Worm (Caenorhabditis elegans) whole organism, young adult: Measurements from ENCODE around the gene C26B9.6.
A peak's percentile ranks its signal among the peaks of the same experiment; 100 is the strongest.

Source experiments
- B0019.2 ChIP-seq: fragments of 200-800 bp; sonication (Bioruptor generic); conservative IDR thresholded peaks from 2 replicates; pipeline ENCODE4 v1.3.6; 2022; ENCODE audit warnings: missing genetic modification reagents, missing genetic modification characterization, missing compliant biosample characterization
- C06A6.2 ChIP-seq: fragments of 200-800 bp; sonication (Bioruptor generic); conservative IDR thresholded peaks from 2 replicates; pipeline ENCODE4 v1.3.6; 2022; ENCODE audit warnings: missing genetic modification characterization, missing compliant biosample characterization
- F33H1.4 ChIP-seq: fragments of 200-800 bp; sonication (Bioruptor generic); IDR thresholded peaks from 2 replicates; pipeline ENCODE4 v1.3.6; 2022; ENCODE audit warnings: missing genetic modification reagents, missing genetic modification characterization, missing compliant biosample characterization
- F52B5.7 ChIP-seq: sonication (generic microtip); optimal IDR thresholded peaks from 2 replicates; lab custom pipeline; 2016; ENCODE audit warnings: mild to moderate bottlenecking, missing genetic modification characterization, missing compliant biosample characterization
- F55B11.4 ChIP-seq: sonication (generic microtip); optimal IDR thresholded peaks from 2 replicates; lab custom pipeline; 2016; ENCODE audit warnings: missing compliant biosample characterization, missing genetic modification characterization, borderline replicate concordance; ENCODE audit not compliant: insufficient read depth
- K11D2.4 ChIP-seq: fragments of 200-800 bp; sonication (Bioruptor generic); IDR thresholded peaks from 2 replicates; pipeline ENCODE4 v1.3.6; 2022; ENCODE audit warnings: missing genetic modification reagents, missing genetic modification characterization, missing compliant biosample characterization
- K12H6.12 ChIP-seq: fragments of 200-800 bp; sonication (Bioruptor generic); optimal IDR thresholded peaks from 2 replicates; lab custom pipeline; 2018; ENCODE audit warnings: mild to moderate bottlenecking, missing genetic modification characterization, missing compliant biosample characterization
- T26A5.8 ChIP-seq: sonication (generic microtip); optimal IDR thresholded peaks from 2 replicates; lab custom pipeline; 2016; ENCODE audit warnings: missing genetic modification characterization, missing compliant biosample characterization
- Y53F4B.3 ChIP-seq: fragments of 200-800 bp; sonication (Bioruptor generic); IDR thresholded peaks from 2 replicates; pipeline ENCODE4 v1.3.6; 2022; ENCODE audit warnings: missing genetic modification reagents, missing genetic modification characterization, missing compliant biosample characterization
- Y56A3A.18 ChIP-seq: fragments of 200-800 bp; sonication (Bioruptor generic); IDR thresholded peaks from 2 replicates; pipeline ENCODE4 v1.3.6; 2022; ENCODE audit warnings: missing genetic modification reagents, missing genetic modification characterization, missing compliant biosample characterization
- Y67H2A.10 ChIP-seq: fragments of 200-800 bp; sonication (Bioruptor generic); conservative IDR thresholded peaks from 2 replicates; pipeline ENCODE4 v1.3.6; 2022; ENCODE audit warnings: missing genetic modification reagents, missing genetic modification characterization, missing compliant biosample characterization
- akir-1 ChIP-seq: fragments of 200-800 bp; sonication (Bioruptor generic); optimal IDR thresholded peaks from 2 replicates; lab custom pipeline; 2018; ENCODE audit warnings: mild to moderate bottlenecking, missing genetic modification characterization, moderate library complexity, missing compliant biosample characterization
- aptf-2 ChIP-seq: fragments of 200-800 bp; sonication (Bioruptor generic); conservative IDR thresholded peaks from 2 replicates; pipeline ENCODE4 v1.3.6; 2022; ENCODE audit warnings: missing genetic modification reagents, missing genetic modification characterization, missing compliant biosample characterization
- aptf-3 ChIP-seq: fragments of 200-800 bp; sonication (Bioruptor generic); IDR thresholded peaks from 2 replicates; pipeline ENCODE4 v1.3.6; 2022; ENCODE audit warnings: missing genetic modification characterization, missing compliant biosample characterization
- bed-2 ChIP-seq: fragments of 200-800 bp; sonication (Bioruptor generic); IDR thresholded peaks from 2 replicates; pipeline ENCODE4 v1.3.6; 2022; ENCODE audit warnings: missing genetic modification reagents, missing genetic modification characterization, missing compliant biosample characterization
- ceh-40 ChIP-seq: fragments of 200-800 bp; sonication (Bioruptor generic); IDR thresholded peaks from 2 replicates; pipeline ENCODE4 v1.3.6; 2022; ENCODE audit warnings: missing genetic modification characterization, missing compliant biosample characterization
- ceh-79 ChIP-seq: sonication (generic microtip); optimal IDR thresholded peaks from 2 replicates; lab custom pipeline; 2017; ENCODE audit warnings: mild to moderate bottlenecking, missing genetic modification characterization, missing compliant biosample characterization
- dox-1 ChIP-seq: fragments of 200-800 bp; sonication (Bioruptor generic); IDR thresholded peaks from 2 replicates; pipeline ENCODE4 v1.3.6; 2022; ENCODE audit warnings: missing genetic modification reagents, missing genetic modification characterization, missing compliant biosample characterization
- efl-1 ChIP-seq: fragments of 150-350 bp; optimal IDR thresholded peaks from 2 replicates; lab custom pipeline; 2014; ENCODE audit warnings: missing biosample characterization, missing genetic modification reagents, missing genetic modification characterization
- hlh-12 ChIP-seq: sonication (generic microtip); optimal IDR thresholded peaks from 2 replicates; lab custom pipeline; 2016; ENCODE audit warnings: missing genetic modification characterization, missing compliant biosample characterization
- hlh-26 ChIP-seq: fragments of 200-800 bp; sonication (Bioruptor generic); conservative IDR thresholded peaks from 2 replicates; pipeline ENCODE4 v1.3.6; 2022; ENCODE audit warnings: missing genetic modification reagents, missing genetic modification characterization, missing compliant biosample characterization
- hmg-20 ChIP-seq: fragments of 200-800 bp; sonication (Bioruptor generic); IDR thresholded peaks from 2 replicates; pipeline ENCODE4 v1.3.6; 2022; ENCODE audit warnings: missing genetic modification reagents, missing genetic modification characterization, missing compliant biosample characterization
- lin-35 ChIP-seq, 3 experiments: fragments of 150-350 bp in 2 of 3; sonication (generic microtip) in 1 of 3; optimal IDR thresholded peaks; 2 replicates each; lab custom pipeline; 2014 to 2018; ENCODE audit warnings: missing biosample characterization in 3 of 3, missing genetic modification characterization in 3 of 3, missing genetic modification reagents in 3 of 3
- lin-40 ChIP-seq: sonication (generic microtip); optimal IDR thresholded peaks from 2 replicates; lab custom pipeline; 2016; ENCODE audit warnings: missing genetic modification characterization, mild to moderate bottlenecking, missing compliant biosample characterization, missing genotype, missing genetic modification reagents
- madf-8 ChIP-seq: fragments of 200-800 bp; sonication (Bioruptor generic); conservative IDR thresholded peaks from 2 replicates; pipeline ENCODE4 v1.3.6; 2022; ENCODE audit warnings: missing genetic modification reagents, missing genetic modification characterization, missing compliant biosample characterization
- mxl-1 ChIP-seq: sonication (generic microtip); optimal IDR thresholded peaks from 2 replicates; lab custom pipeline; 2016; ENCODE audit warnings: missing genetic modification characterization, missing compliant biosample characterization
- nfya-1 ChIP-seq: sonication (generic microtip); optimal IDR thresholded peaks from 2 replicates; lab custom pipeline; 2017; ENCODE audit warnings: antibody characterized with exemption, missing compliant biosample characterization, missing genetic modification characterization, borderline replicate concordance; ENCODE audit not compliant: insufficient read depth
- nfya-2 ChIP-seq: fragments of 200-800 bp; sonication (Bioruptor generic); IDR thresholded peaks from 2 replicates; pipeline ENCODE4 v1.3.6; 2022; ENCODE audit warnings: missing genetic modification reagents, missing genetic modification characterization, missing compliant biosample characterization
- nhr-27 ChIP-seq: fragments of 200-800 bp; sonication (Bioruptor generic); optimal IDR thresholded peaks from 2 replicates; lab custom pipeline; 2018; ENCODE audit warnings: mild to moderate bottlenecking, missing genetic modification characterization, moderate library complexity, missing compliant biosample characterization
- nhr-80 ChIP-seq: sonication (generic microtip); optimal IDR thresholded peaks from 2 replicates; lab custom pipeline; 2016; ENCODE audit warnings: missing genetic modification characterization, missing compliant biosample characterization
- nhr-90 ChIP-seq: sonication (generic microtip); optimal IDR thresholded peaks from 2 replicates; lab custom pipeline; 2016; ENCODE audit warnings: missing genotype, mild to moderate bottlenecking, missing genetic modification characterization, missing compliant biosample characterization
- snpc-1.1 ChIP-seq: sonication (generic microtip); optimal IDR thresholded peaks from 2 replicates; lab custom pipeline; 2017; ENCODE audit warnings: missing genetic modification characterization, mild to moderate bottlenecking, missing compliant biosample characterization, antibody characterized with exemption, moderate library complexity, missing genotype, missing genetic modification reagents; ENCODE audit not compliant: insufficient read depth
- snpc-3.4 ChIP-seq: sonication (generic microtip); optimal IDR thresholded peaks from 2 replicates; lab custom pipeline; 2017; ENCODE audit warnings: missing genetic modification characterization, mild to moderate bottlenecking, missing compliant biosample characterization, antibody characterized with exemption, moderate library complexity, missing genotype, missing genetic modification reagents
- snpc-4 ChIP-seq, 5 experiments: fragments of 150-350 bp in 1 of 5; sonication (generic microtip) in 4 of 5; optimal IDR thresholded peaks; 2 replicates each; lab custom pipeline; 2014 to 2018; ENCODE audit warnings: missing genetic modification characterization in 5 of 5, missing biosample characterization in 3 of 5, antibody characterized with exemption in 2 of 5, mild to moderate bottlenecking in 2 of 5, missing compliant biosample characterization in 2 of 5, missing genotype in 2 of 5, moderate library complexity in 2 of 5, missing genetic modification reagents in 1 of 5
- somi-1 ChIP-seq: fragments of 200-800 bp; sonication (Bioruptor generic); optimal IDR thresholded peaks from 2 replicates; lab custom pipeline; 2018; ENCODE audit warnings: mild to moderate bottlenecking, missing genetic modification characterization, missing compliant biosample characterization
- zfh-2 ChIP-seq: fragments of 200-800 bp; sonication (Bioruptor generic); conservative IDR thresholded peaks from 2 replicates; pipeline ENCODE4 v1.3.6; 2022; ENCODE audit warnings: missing genetic modification reagents, missing genetic modification characterization, missing compliant biosample characterization
- zim-3 ChIP-seq: sonication (generic microtip); optimal IDR thresholded peaks from 2 replicates; lab custom pipeline; 2017; ENCODE audit warnings: mild to moderate bottlenecking, missing genetic modification characterization, moderate library complexity, missing compliant biosample characterization
- ztf-18 ChIP-seq: sonication (generic microtip); optimal IDR thresholded peaks from 2 replicates; lab custom pipeline; 2016; ENCODE audit warnings: missing genotype, mild to moderate bottlenecking, missing genetic modification characterization, missing compliant biosample characterization
- ztf-22 ChIP-seq: fragments of 200-800 bp; sonication (Bioruptor generic); optimal IDR thresholded peaks from 2 replicates; lab custom pipeline; 2018; ENCODE audit warnings: mild to moderate bottlenecking, missing genetic modification characterization, moderate library complexity, missing compliant biosample characterization
- ztf-26 ChIP-seq: sonication (generic microtip); optimal IDR thresholded peaks from 2 replicates; lab custom pipeline; 2017; ENCODE audit warnings: missing genetic modification characterization, missing compliant biosample characterization
- ztf-3 ChIP-seq: fragments of 200-800 bp; sonication (Bioruptor generic); optimal IDR thresholded peaks from 2 replicates; lab custom pipeline; 2018; ENCODE audit warnings: mild to moderate bottlenecking, missing genetic modification characterization, missing compliant biosample characterization

C26B9.6 gene

DNA sequence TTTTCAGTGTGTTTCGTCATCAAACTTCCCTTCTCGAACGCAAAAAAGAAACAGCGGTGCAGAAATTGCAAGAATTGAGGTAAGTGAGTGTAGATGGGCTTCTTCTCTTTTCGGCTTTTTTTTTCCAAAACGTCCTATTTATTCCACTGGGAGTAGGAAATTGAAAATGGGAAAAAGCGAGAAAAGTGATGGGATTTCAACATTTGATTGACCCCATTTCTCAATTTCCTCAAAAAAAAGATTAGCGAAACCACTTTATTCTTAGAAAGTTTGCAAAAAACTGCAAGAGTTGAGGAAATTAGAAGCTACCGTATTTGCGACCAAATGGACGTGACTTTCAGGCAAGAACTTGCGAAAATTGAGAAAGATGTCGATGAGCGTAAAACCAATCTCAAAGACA lies 31.8 kb downstream of the C26B9.6 start, which contains the start of gene ags-3:
TSS of gene ags-3 (minus strand) at position 101 of the 400 bp plus-strand sequence.
- no peak for TF ChIP-seq ztf-22 (GFP tag; lab: Kevin White, UChicago)

DNA sequence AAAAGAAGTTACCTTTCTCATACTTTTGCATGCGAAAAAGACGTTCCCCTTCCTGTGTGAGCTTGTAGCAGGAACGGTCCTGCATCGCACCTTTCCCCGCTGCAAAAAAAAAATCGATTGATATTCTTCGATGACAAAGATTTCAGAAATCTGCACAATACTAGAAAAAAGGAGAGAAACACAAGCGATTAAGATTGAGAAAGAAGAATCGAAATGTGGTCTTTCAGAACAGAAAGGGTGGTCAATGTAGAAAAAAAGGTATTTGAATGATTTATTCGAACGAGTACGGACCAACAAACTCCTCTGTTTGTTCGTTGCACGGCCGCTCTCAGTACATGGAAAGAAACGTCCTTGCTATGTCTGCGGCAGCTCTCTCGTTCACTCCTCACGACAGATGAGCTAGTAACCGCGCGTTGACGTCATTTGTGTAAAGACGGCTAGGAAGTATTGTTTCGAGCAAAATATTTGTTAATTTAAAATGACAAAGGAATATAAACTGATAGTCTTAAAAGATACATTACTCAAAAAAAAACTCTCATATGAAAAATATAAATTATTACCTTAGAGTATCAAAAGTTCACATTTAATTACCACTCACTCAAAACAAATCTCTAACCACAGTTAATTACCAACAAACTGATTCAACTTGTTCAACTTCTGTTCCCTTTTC lies 37.2 kb downstream of the C26B9.6 start, which contains the start of gene ift-81:
TSS of gene ift-81 (plus strand) at position 620 of the 670 bp plus-strand sequence.
- peak; percentile 32 for TF ChIP-seq lin-40 (tag; lab: Kevin White, UChicago)
- TF ChIP-seq Y67H2A.10 (GFP tag; lab: Robert Waterston, UW), result no peak
- TF ChIP-seq B0019.2, result no peak
- peak; percentile 82 for TF ChIP-seq ztf-18
- TF ChIP-seq K11D2.4 (GFP tag; lab: Robert Waterston, UW), result no peak
- TF ChIP-seq T26A5.8, result no peak
- no peak for TF ChIP-seq hmg-20
- TF ChIP-seq nhr-27 (tag; lab: Kevin White, UChicago), result no peak
- TF ChIP-seq nhr-80 (tag; lab: Kevin White, UChicago), result no peak
- TF ChIP-seq K12H6.12 (tag; lab: Kevin White, UChicago), result peak; percentile 10
- TF ChIP-seq snpc-4 (GFP tag; optimal IDR thresholded peaks at IDR 0.05; lab: Kevin White, UChicago), result no peak
- TF ChIP-seq snpc-4 (tag; optimal IDR thresholded peaks at IDR 0.05; lab: Kevin White, UChicago), result no peak

DNA sequence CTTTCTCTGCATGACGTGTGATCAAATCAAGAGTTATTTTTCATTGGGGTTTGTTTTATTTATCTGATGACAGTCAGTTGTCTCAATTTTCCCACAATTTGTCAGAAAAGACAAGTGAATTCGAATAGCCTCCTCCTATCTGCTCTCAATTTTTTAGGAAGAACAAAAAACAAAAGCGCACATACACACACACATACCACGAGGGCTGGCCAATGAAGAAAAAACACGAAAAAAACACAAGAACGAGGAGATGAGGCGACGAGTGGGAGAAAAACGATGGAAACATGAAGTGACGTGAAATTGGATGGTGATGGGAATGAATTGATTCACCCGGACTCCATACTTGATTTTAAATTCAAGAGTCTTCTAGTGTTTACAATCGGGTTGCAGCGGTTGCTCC lies 41.4 kb downstream of the C26B9.6 start:
- TF ChIP-seq ztf-26 (tag; lab: Kevin White, UChicago) (no peak), bed-2 (GFP tag; lab: Robert Waterston, UW) (no peak), aptf-3 (no peak), nhr-90 (tag; lab: Kevin White, UChicago) (no peak), somi-1 (GFP tag; lab: Kevin White, UChicago) (no peak), F52B5.7 (no peak), zfh-2 (GFP tag; lab: Robert Waterston, UW) (no peak), F55B11.4 (tag; lab: Kevin White, UChicago) (no peak), ceh-79 (tag; lab: Kevin White, UChicago) (no peak), efl-1 (GFP tag; lab: Kevin White, UChicago) (no peak), nfya-2 (no peak), lin-35 (GFP tag; optimal IDR thresholded peaks at IDR 0.05; lab: Kevin White, UChicago) (no peak), akir-1 (GFP tag; lab: Kevin White, UChicago) (no peak), C06A6.2 (GFP tag; lab: Robert Waterston, UW) (no peak)

DNA sequence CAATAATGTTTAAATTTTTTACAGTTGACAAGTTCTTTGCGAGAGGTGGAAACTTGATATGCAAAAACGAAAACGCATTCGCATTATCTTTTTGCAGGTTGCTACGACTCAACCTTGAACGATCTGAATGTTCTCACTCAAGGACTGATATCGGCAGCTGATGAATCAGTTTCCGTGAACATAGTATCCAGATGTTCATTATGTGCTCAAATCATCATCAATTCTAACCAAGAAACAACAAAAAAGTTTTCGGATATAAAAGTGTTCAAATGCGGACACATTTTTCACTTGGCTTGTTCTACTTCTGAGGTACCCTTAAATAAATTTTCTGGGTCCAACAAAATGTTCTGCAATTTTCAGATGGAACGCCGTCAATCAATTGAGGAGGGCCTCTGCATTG lies 46.2 kb downstream of the C26B9.6 start:
- no peak for TF ChIP-seq nhr-80 (tag; lab: Kevin White, UChicago)
- TF ChIP-seq F33H1.4 (GFP tag; lab: Robert Waterston, UW), result no peak
- no peak for TF ChIP-seq Y53F4B.3
- no peak for TF ChIP-seq K11D2.4 (GFP tag; lab: Robert Waterston, UW)
- TF ChIP-seq madf-8 (GFP tag; lab: Robert Waterston, UW), result no peak
- no peak for TF ChIP-seq aptf-2
- TF ChIP-seq mxl-1 (tag; lab: Kevin White, UChicago), result no peak
- no peak for TF ChIP-seq ztf-22 (GFP tag; lab: Kevin White, UChicago)
- no peak for TF ChIP-seq snpc-1.1 (tag; lab: Kevin White, UChicago)
- no peak for TF ChIP-seq Y56A3A.18 (GFP tag; lab: Robert Waterston, UW)
- TF ChIP-seq akir-1 (GFP tag; lab: Kevin White, UChicago), result no peak
- no peak for TF ChIP-seq hlh-26 (GFP tag; lab: Robert Waterston, UW)
- TF ChIP-seq ceh-40 (GFP tag; lab: Robert Waterston, UW), result no peak
- no peak for TF ChIP-seq dox-1 (GFP tag; lab: Robert Waterston, UW)
- TF ChIP-seq zim-3, result no peak
- no peak for TF ChIP-seq hlh-12 (tag; lab: Kevin White, UChicago)
- no peak for TF ChIP-seq snpc-3.4 (tag; lab: Kevin White, UChicago)
- no peak for TF ChIP-seq nfya-1 (tag; lab: Kevin White, UChicago)
- no peak for TF ChIP-seq nhr-90 (tag; lab: Kevin White, UChicago)
- no peak for TF ChIP-seq ztf-3 (GFP tag; lab: Kevin White, UChicago)
